Fruit fly (Drosophila melanogaster) whole organism, embryonic: Measurements from ENCODE around the gene CG15439.

Experiments
- CG10267 ChIP-seq: fragments of 200-800 bp; sonication (Bioruptor generic); optimal IDR thresholded peaks from 2 replicates; lab custom pipeline; 2018; ENCODE audit warnings: missing biosample characterization, mild to moderate bottlenecking, missing genetic modification characterization, moderate library complexity
- CG11085 ChIP-seq: fragments of 200-800 bp; sonication (Bioruptor generic); IDR thresholded peaks from 2 replicates; pipeline ENCODE4 v1.3.6; 2022; ENCODE audit warnings: missing biosample characterization, missing genetic modification characterization
- CG11398 ChIP-seq: fragments of 200-800 bp; sonication (Bioruptor generic); optimal IDR thresholded peaks from 2 replicates; lab custom pipeline; 2016; ENCODE audit warnings: missing biosample characterization, missing genetic modification characterization
- CG2116 ChIP-seq: fragments of 200-800 bp; sonication (Bioruptor generic); optimal IDR thresholded peaks from 3 replicates; lab custom pipeline; 2018; ENCODE audit warnings: missing biosample characterization, mild to moderate bottlenecking, missing genetic modification characterization
- CG2120 ChIP-seq: fragments of 200-800 bp; sonication (Bioruptor generic); optimal IDR thresholded peaks from 3 replicates; lab custom pipeline; 2016; ENCODE audit warnings: missing biosample characterization, missing genetic modification characterization
- CG2129 ChIP-seq: fragments of 200-800 bp; sonication (Bioruptor generic); IDR thresholded peaks from 2 replicates; pipeline ENCODE4 v1.3.6; 2022; ENCODE audit warnings: missing biosample characterization, missing genetic modification characterization; ENCODE audit not compliant: partially characterized antibody
- CG3163 ChIP-seq: fragments of 200-800 bp; sonication (Bioruptor generic); optimal IDR thresholded peaks from 3 replicates; lab custom pipeline; 2016; ENCODE audit warnings: missing biosample characterization, missing genetic modification characterization
- CG33213 ChIP-seq: fragments of 200-800 bp; sonication (Bioruptor generic); optimal IDR thresholded peaks from 3 replicates; lab custom pipeline; 2016; ENCODE audit warnings: missing biosample characterization, missing genetic modification characterization
- CG34224 ChIP-seq: fragments of 200-800 bp; sonication (Bioruptor generic); IDR thresholded peaks from 3 replicates; pipeline ENCODE4 v1.3.6; 2022; ENCODE audit warnings: missing biosample characterization, missing genetic modification characterization; ENCODE audit not compliant: partially characterized antibody
- CG34376 ChIP-seq: fragments of 200-800 bp; sonication (Bioruptor generic); optimal IDR thresholded peaks from 2 replicates; lab custom pipeline; 2018; ENCODE audit warnings: missing biosample characterization, mild to moderate bottlenecking, missing genetic modification characterization
- CG34422 ChIP-seq: fragments of 200-800 bp; sonication (Bioruptor generic); IDR thresholded peaks from 3 replicates; pipeline ENCODE4 v1.3.6; 2022; ENCODE audit warnings: missing biosample characterization, missing genetic modification characterization
- CG4424 ChIP-seq: fragments of 200-800 bp; sonication (Bioruptor generic); optimal IDR thresholded peaks from 3 replicates; lab custom pipeline; 2016; ENCODE audit warnings: missing biosample characterization, missing genetic modification characterization
- CG6254 ChIP-seq: fragments of 200-800 bp; sonication (Bioruptor generic); optimal IDR thresholded peaks from 3 replicates; lab custom pipeline; 2017; ENCODE audit warnings: mild to moderate bottlenecking, missing biosample characterization, missing genetic modification reagents, missing genetic modification characterization
- CG8924 ChIP-seq: fragments of 200-800 bp; optimal IDR thresholded peaks from 3 replicates; lab custom pipeline; 2019; ENCODE audit warnings: missing biosample characterization, mild to moderate bottlenecking, missing genetic modification characterization, moderate library complexity
- CTCF ChIP-seq: fragments of 200-800 bp; sonication (Bioruptor generic); optimal IDR thresholded peaks from 2 replicates; lab custom pipeline; 2017; ENCODE audit warnings: missing biosample characterization, mild to moderate bottlenecking, missing genetic modification characterization, moderate library complexity
- CrebB ChIP-seq: fragments of 200-800 bp; sonication (Bioruptor generic); optimal IDR thresholded peaks from 3 replicates; lab custom pipeline; 2018; ENCODE audit warnings: missing biosample characterization, mild to moderate bottlenecking, missing genetic modification characterization
- Fer2 ChIP-seq: fragments of 200-800 bp; sonication (Bioruptor generic); optimal IDR thresholded peaks from 2 replicates; lab custom pipeline; 2018; ENCODE audit warnings: missing biosample characterization, mild to moderate bottlenecking, missing genetic modification characterization, moderate library complexity
- Lpt ChIP-seq: fragments of >200 bp; optimal IDR thresholded peaks from 2 replicates; lab custom pipeline; 2018; ENCODE audit warnings: missing biosample characterization, missing genetic modification characterization
- Med ChIP-seq: fragments of 200-800 bp; sonication (Bioruptor generic); peaks from one replicate; lab custom pipeline; 2016; ENCODE audit warnings: missing biosample characterization, missing genetic modification characterization, mild to moderate bottlenecking, inconsistent platforms, moderate library complexity
- Neu2 ChIP-seq: fragments of 200-800 bp; sonication (Bioruptor generic); optimal IDR thresholded peaks from 3 replicates; lab custom pipeline; 2016; ENCODE audit warnings: missing biosample characterization, missing genetic modification characterization, borderline replicate concordance
- Nf-YB ChIP-seq: fragments of 200-800 bp; sonication (Bioruptor generic); optimal IDR thresholded peaks from 3 replicates; lab custom pipeline; 2019; ENCODE audit warnings: missing biosample characterization, mild to moderate bottlenecking, missing genetic modification characterization, moderate library complexity
- PHDP ChIP-seq: fragments of 200-800 bp; sonication (Bioruptor generic); optimal IDR thresholded peaks from 3 replicates; lab custom pipeline; 2018; ENCODE audit warnings: missing biosample characterization, mild to moderate bottlenecking, missing genetic modification characterization, moderate library complexity
- Scr ChIP-seq: fragments of 200-800 bp; sonication (Bioruptor generic); IDR thresholded peaks from 2 replicates; pipeline ENCODE4 v1.3.6; 2022; ENCODE audit warnings: missing biosample characterization, missing genetic modification characterization; ENCODE audit not compliant: partially characterized antibody
- Sry-δ ChIP-seq: fragments of 200-800 bp; sonication (Bioruptor generic); optimal IDR thresholded peaks from 2 replicates; lab custom pipeline; 2016; ENCODE audit warnings: missing biosample characterization, missing genetic modification characterization
- Tbp ChIP-seq: fragments of >200 bp; optimal IDR thresholded peaks from 2 replicates; lab custom pipeline; 2018; ENCODE audit warnings: missing biosample characterization, missing genetic modification characterization
- abd-A ChIP-seq: fragments of 200-800 bp; sonication (Bioruptor generic); optimal IDR thresholded peaks from 3 replicates; lab custom pipeline; 2019; ENCODE audit warnings: missing biosample characterization, mild to moderate bottlenecking, missing genetic modification characterization, moderate library complexity
- bbx ChIP-seq: fragments of 200-800 bp; sonication (Bioruptor generic); IDR thresholded peaks from 2 replicates; pipeline ENCODE4 v1.3.6; 2022; ENCODE audit warnings: missing biosample characterization, missing genetic modification characterization; ENCODE audit not compliant: partially characterized antibody
- crp ChIP-seq, 2 experiments: fragments of 200-800 bp; sonication (Bioruptor generic); optimal IDR thresholded peaks; 2 replicates in 1 of 2; 3 replicates in 1 of 2; lab custom pipeline; 2017; ENCODE audit warnings: missing biosample characterization in 2 of 2, missing genetic modification characterization in 2 of 2, mild to moderate bottlenecking in 1 of 2, moderate library complexity in 1 of 2
- dpn ChIP-seq, 2 experiments: fragments of 200-800 bp; sonication (Bioruptor generic); optimal IDR thresholded peaks; 3 replicates each; lab custom pipeline; 2016; ENCODE audit warnings: missing biosample characterization in 2 of 2, missing genetic modification characterization in 2 of 2
- fd3F ChIP-seq: fragments of 200-800 bp; sonication (Bioruptor generic); optimal IDR thresholded peaks from 2 replicates; lab custom pipeline; 2018; ENCODE audit warnings: missing biosample characterization, mild to moderate bottlenecking, missing genetic modification characterization, moderate library complexity
- ftz-f1 ChIP-seq: fragments of 200-800 bp; sonication (Bioruptor generic); optimal IDR thresholded peaks from 2 replicates; lab custom pipeline; 2016; ENCODE audit warnings: missing biosample characterization, missing genetic modification characterization
- gcm ChIP-seq: fragments of 200-800 bp; sonication (Bioruptor generic); optimal IDR thresholded peaks from 2 replicates; lab custom pipeline; 2019; ENCODE audit warnings: missing biosample characterization, mild to moderate bottlenecking, missing genetic modification characterization, moderate library complexity
- gsb ChIP-seq: fragments of 200-800 bp; sonication (Bioruptor generic); IDR thresholded peaks from 2 replicates; pipeline ENCODE4 v1.3.6; 2022; ENCODE audit warnings: missing biosample characterization, missing genetic modification characterization
- hb ChIP-seq: fragments of 200-800 bp; sonication (Bioruptor generic); IDR thresholded peaks from 3 replicates; pipeline ENCODE4 v1.3.6; 2022; ENCODE audit warnings: missing biosample characterization, missing genetic modification characterization; ENCODE audit not compliant: partially characterized antibody
- jumu ChIP-seq: fragments of 200-800 bp; sonication (Bioruptor generic); optimal IDR thresholded peaks from 3 replicates; lab custom pipeline; 2016; ENCODE audit warnings: missing biosample characterization, missing genetic modification characterization
- knrl ChIP-seq: fragments of 200-800 bp; sonication (Bioruptor generic); IDR thresholded peaks from 3 replicates; pipeline ENCODE4 v1.3.6; 2022; ENCODE audit warnings: missing biosample characterization, missing genetic modification characterization; ENCODE audit not compliant: partially characterized antibody
- lab ChIP-seq: fragments of 200-800 bp; sonication (Bioruptor generic); optimal IDR thresholded peaks from 3 replicates; lab custom pipeline; 2017; ENCODE audit warnings: missing biosample characterization, missing genetic modification characterization, mild to moderate bottlenecking, moderate library complexity, missing genetic modification reagents
- lilli ChIP-seq: fragments of 200-800 bp; sonication (Bioruptor generic); optimal IDR thresholded peaks from 3 replicates; lab custom pipeline; 2016; ENCODE audit warnings: missing biosample characterization, missing genetic modification characterization
- pfk ChIP-seq: fragments of 200-800 bp; sonication (Bioruptor generic); optimal IDR thresholded peaks from 2 replicates; lab custom pipeline; 2018; ENCODE audit warnings: missing biosample characterization, mild to moderate bottlenecking, missing genetic modification characterization, moderate library complexity
- pros ChIP-seq: fragments of 200-800 bp; sonication (Bioruptor generic); optimal IDR thresholded peaks from 3 replicates; lab custom pipeline; 2019; ENCODE audit warnings: missing biosample characterization, mild to moderate bottlenecking, missing genetic modification characterization, moderate library complexity
- rib ChIP-seq: fragments of 200-800 bp; sonication (Bioruptor generic); IDR thresholded peaks from 2 replicates; pipeline ENCODE4 v1.3.6; 2022; ENCODE audit warnings: missing biosample characterization, missing genetic modification characterization
- row ChIP-seq: fragments of 200-800 bp; sonication (Bioruptor generic); IDR thresholded peaks from 3 replicates; pipeline ENCODE4 v1.3.6; 2022; ENCODE audit warnings: missing biosample characterization, missing genetic modification characterization
- sna ChIP-seq: fragments of 200-800 bp; sonication (Bioruptor generic); IDR thresholded peaks from 2 replicates; pipeline ENCODE4 v1.3.6; 2022; ENCODE audit warnings: missing biosample characterization, missing genetic modification characterization; ENCODE audit not compliant: partially characterized antibody
- tx ChIP-seq: fragments of 200-800 bp; sonication (Bioruptor generic); optimal IDR thresholded peaks from 2 replicates; lab custom pipeline; 2016; ENCODE audit warnings: missing biosample characterization, missing genetic modification characterization
- unc-4 ChIP-seq: fragments of 200-800 bp; sonication (Bioruptor generic); IDR thresholded peaks from 2 replicates; pipeline ENCODE4 v1.3.6; 2022; ENCODE audit warnings: missing biosample characterization, missing genetic modification characterization; ENCODE audit not compliant: partially characterized antibody
- unpg ChIP-seq: fragments of 200-800 bp; sonication (Bioruptor generic); optimal IDR thresholded peaks from 3 replicates; lab custom pipeline; 2018; ENCODE audit warnings: missing biosample characterization, mild to moderate bottlenecking, missing genetic modification characterization, moderate library complexity
- vnd ChIP-seq: fragments of 200-800 bp; sonication (Bioruptor generic); IDR thresholded peaks from 3 replicates; pipeline ENCODE4 v1.3.6; 2022; ENCODE audit warnings: missing biosample characterization, missing genetic modification characterization; ENCODE audit not compliant: partially characterized antibody
- vvl ChIP-seq: fragments of 200-800 bp; sonication (Bioruptor generic); IDR thresholded peaks from 2 replicates; pipeline ENCODE4 v1.3.6; 2022; ENCODE audit warnings: missing biosample characterization, missing genetic modification characterization
- wdn ChIP-seq: fragments of 200-800 bp; sonication (Bioruptor generic); IDR thresholded peaks from 2 replicates; pipeline ENCODE4 v1.3.6; 2022; ENCODE audit warnings: missing biosample characterization, missing genetic modification characterization
- z ChIP-seq: fragments of 200-800 bp; sonication (Bioruptor generic); IDR thresholded peaks from 3 replicates; pipeline ENCODE4 v1.3.6; 2022; ENCODE audit warnings: missing biosample characterization, missing genetic modification characterization

CG15439 gene

dm6 chr2L:4464946-4465345, 12.1 kb upstream of the CG15439 start, which contains the start of gene FIG4:
Gene FIG4, plus strand, starts transcription at chr2L:4465174.
- TF ChIP-seq bbx (GFP tag; lab: Robert Waterston, UW) (peak; percentile 65; the same call in 1 of the 2 replicates), unc-4 (GFP tag; lab: Robert Waterston, UW) (peak; percentile 75), CG6254 (peak; percentile 39), CrebB (peak; percentile 4), tx (GFP tag; lab: Kevin White, UChicago) (no peak), CG2120 (peak; percentile 1), sna (peak; percentile 84), Scr (GFP tag; lab: Robert Waterston, UW) (peak; percentile 79), CG10267 (tag; lab: Kevin White, UChicago) (peak; percentile 35), Nf-YB (peak; percentile 7), pros (GFP tag; lab: Kevin White, UChicago) (no peak), jumu (GFP tag; lab: Kevin White, UChicago) (no peak), abd-A (no peak), CG3163 (GFP tag; lab: Kevin White, UChicago) (no peak), z (GFP tag; lab: Robert Waterston, UW) (no peak), rib (GFP tag; lab: Robert Waterston, UW) (no peak), wdn (GFP tag; lab: Robert Waterston, UW) (no peak), CG2116 (GFP tag; lab: Kevin White, UChicago) (peak; percentile 13), hb (GFP tag; lab: Robert Waterston, UW) (no peak), dpn (GFP tag; optimal IDR thresholded peaks at IDR 0.05; lab: Kevin White, UChicago) (no peak), CG11398 (GFP tag; lab: Kevin White, UChicago) (no peak), CG8924 (tag; lab: Kevin White, UChicago) (no peak), Lpt (no peak), Tbp (GFP tag; lab: Kevin White, UChicago) (no peak), vvl (GFP tag; lab: Robert Waterston, UW) (no peak), ftz-f1 (GFP tag; lab: Kevin White, UChicago) (no peak), Neu2 (GFP tag; lab: Kevin White, UChicago) (no peak), knrl (GFP tag; lab: Robert Waterston, UW) (peak; percentile 42; the same call in 2 of the 3 replicates), CG34376 (peak; percentile 3), vnd (GFP tag; lab: Robert Waterston, UW) (0 out of 3 replicates have a peak, but pooled peaks have one; percentile 23), gsb (no peak), CG11085 (GFP tag; lab: Robert Waterston, UW) (no peak), PHDP (tag; lab: Kevin White, UChicago) (no peak), lilli (GFP tag; lab: Kevin White, UChicago) (no peak), CG2129 (GFP tag; lab: Robert Waterston, UW) (peak; percentile 82), Sry-δ (peak; percentile 36), gcm (peak; percentile 14), lab (GFP tag; lab: Kevin White, UChicago) (no peak), fd3F (GFP tag; lab: Kevin White, UChicago) (no peak), Fer2 (no peak), row (peak; percentile 76), unpg (GFP tag; lab: Kevin White, UChicago) (no peak), CG34422 (GFP tag; lab: Robert Waterston, UW) (peak; percentile 21; the same call in 1 of the 3 replicates), CG34224 (GFP tag; lab: Robert Waterston, UW) (peak; percentile 87), crp (GFP tag; optimal IDR thresholded peaks at IDR 0.05; lab: Kevin White, UChicago) (peak; percentile 80 to 94), CG4424 (GFP tag; lab: Kevin White, UChicago) (no peak), pfk (GFP tag; lab: Kevin White, UChicago) (no peak), CG33213 (no peak), Med (peak; percentile 45), CTCF (GFP tag; lab: Kevin White, UChicago) (no peak)
